Worm (Caenorhabditis elegans) whole organism, mixed stage, embryonic: ENCODE data around the gene srw-129.

Experiments
- nhr-12 ChIP-seq: fragments of 150-350 bp; optimal IDR thresholded peaks from 2 replicates; lab custom pipeline; 2014; ENCODE audit warnings: missing biosample characterization, missing genetic modification characterization
- nhr-237 ChIP-seq: fragments of 150-350 bp; optimal IDR thresholded peaks from 2 replicates; lab custom pipeline; 2014; ENCODE audit warnings: missing biosample characterization, missing genetic modification characterization

DNA sequence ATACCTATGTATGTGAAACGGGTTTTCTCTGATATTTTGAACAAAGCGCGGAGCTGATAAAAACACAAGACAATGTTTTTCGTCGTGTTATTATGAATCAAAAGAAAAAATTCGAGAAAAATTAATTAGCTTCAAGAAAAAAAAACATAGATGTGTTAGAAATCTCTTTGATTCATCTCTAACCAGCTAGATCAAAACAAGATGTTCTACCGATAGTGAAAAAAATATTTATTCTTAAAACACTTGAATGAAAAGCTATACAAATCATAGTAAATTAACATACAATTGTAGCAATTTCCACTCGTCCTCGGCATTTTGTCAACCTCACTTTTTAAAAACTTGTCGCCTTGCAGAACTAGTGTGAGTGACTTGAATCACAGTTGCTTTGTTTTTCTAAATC, 29.5 kb upstream of the srw-129 start:
- TF ChIP-seq nhr-237 (tag; lab: Kevin White, UChicago) (no peak), nhr-12 (tag; lab: Kevin White, UChicago) (no peak)
